Worm (Caenorhabditis elegans): ENCODE measurements around the gene C06C6.8.
"Not testable (repeated sequence)": the region's sequence is repeated elsewhere in the genome, so short reads cannot be mapped to it uniquely, and the experiment has no call there.

Gene C06C6.8

ce11 chrV:16032761-16033160 lies 35.8 kb downstream of the C06C6.8 start, which contains the start of gene T10C6.16:
T10C6.16 (minus strand) TSS chrV:16033005.
- TF ChIP-seq unc-62 (GFP tag; optimal IDR thresholded peaks at IDR 0.05) = no peak

- TF ChIP-seq unc-62 (GFP tag; optimal IDR thresholded peaks at IDR 0.05) = no peak
These were observed 36.6 kb downstream of the C06C6.8 start for ce11 chrV:16033491-16033890.

DNA sequence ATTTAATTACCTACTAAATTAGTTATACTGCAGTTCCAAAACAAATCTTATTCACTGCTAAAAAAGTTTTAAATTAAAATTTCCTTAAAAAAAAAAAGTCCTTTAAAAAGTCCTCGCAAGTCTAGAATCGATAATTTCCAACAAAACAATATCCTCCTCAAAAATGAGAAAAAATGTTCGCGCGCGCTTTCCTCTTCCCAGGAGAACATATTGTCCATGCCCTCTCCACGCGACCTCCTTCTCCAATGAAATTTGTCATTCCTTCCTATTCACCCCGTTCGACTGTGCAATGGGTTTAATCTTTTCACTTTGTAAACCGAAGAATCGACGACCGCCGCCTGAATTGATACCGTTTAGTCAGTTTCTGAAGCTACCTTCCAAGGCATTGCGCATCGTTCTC lies 39.2 kb downstream of the C06C6.8 start, which contains the start of gene T10C6.10:
T10C6.10 (plus strand) TSS at position 248 of the 400 bp plus-strand sequence.
- no peak for TF ChIP-seq unc-62 (GFP tag; optimal IDR thresholded peaks at IDR 0.05)

DNA sequence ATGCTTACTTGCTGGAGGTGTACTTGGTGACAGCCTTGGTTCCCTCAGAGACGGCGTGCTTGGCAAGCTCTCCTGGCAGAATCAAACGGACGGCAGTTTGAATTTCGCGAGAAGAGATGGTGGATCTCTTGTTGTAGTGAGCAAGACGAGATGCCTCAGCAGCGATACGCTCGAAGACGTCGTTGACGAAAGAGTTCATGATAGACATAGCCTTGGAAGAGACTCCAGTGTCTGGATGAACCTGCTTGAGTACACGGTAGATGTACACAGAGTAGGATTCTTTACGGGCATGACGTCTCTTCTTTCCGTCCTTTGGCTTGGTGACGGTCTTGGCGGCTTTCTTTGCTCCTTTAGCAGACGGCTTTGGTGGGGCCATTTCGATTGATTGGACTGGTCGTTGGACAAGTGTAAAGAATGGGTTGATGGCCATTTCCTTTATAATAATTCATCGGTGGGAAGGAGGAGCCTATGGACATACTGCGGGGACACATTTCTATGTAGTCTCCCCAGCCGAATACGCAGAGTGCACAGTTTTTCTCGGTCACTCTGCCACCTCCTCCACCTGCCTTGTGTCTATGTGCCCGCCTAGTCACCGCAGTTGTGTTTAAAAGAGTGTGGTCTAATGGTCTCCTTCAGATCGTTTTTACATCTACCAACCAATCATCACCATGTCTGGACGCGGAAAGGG lies 43.3 kb downstream of the C06C6.8 start, which contains the start of the genes his-4 and his-3:
his-4 (minus strand) TSS at position 376 of the 688 bp plus-strand sequence.
his-3 (plus strand) TSS at position 669 of the 688 bp plus-strand sequence.
- not testable (repeated sequence) for TF ChIP-seq unc-62 (GFP tag; optimal IDR thresholded peaks at IDR 0.05)

DNA sequence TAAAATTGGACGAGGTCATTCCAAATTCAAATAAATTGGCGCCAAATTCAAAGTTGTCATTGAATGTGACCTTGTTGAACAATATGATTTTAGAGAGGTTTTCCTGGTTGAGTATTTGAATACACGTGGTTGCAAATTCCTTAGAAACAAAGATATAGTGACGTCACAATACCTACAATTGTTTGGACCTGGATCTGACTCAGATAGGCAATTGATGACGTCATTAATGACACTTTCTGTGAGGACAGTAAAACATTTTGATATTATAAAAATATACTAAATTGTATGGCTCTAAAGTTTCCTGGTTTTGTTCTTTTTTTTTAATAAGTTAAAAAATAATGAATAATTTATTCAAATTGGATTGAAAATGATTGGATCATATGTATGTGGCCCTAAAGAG lies 44.5 kb downstream of the C06C6.8 start:
- no peak for TF ChIP-seq unc-62 (GFP tag; optimal IDR thresholded peaks at IDR 0.05)

DNA sequence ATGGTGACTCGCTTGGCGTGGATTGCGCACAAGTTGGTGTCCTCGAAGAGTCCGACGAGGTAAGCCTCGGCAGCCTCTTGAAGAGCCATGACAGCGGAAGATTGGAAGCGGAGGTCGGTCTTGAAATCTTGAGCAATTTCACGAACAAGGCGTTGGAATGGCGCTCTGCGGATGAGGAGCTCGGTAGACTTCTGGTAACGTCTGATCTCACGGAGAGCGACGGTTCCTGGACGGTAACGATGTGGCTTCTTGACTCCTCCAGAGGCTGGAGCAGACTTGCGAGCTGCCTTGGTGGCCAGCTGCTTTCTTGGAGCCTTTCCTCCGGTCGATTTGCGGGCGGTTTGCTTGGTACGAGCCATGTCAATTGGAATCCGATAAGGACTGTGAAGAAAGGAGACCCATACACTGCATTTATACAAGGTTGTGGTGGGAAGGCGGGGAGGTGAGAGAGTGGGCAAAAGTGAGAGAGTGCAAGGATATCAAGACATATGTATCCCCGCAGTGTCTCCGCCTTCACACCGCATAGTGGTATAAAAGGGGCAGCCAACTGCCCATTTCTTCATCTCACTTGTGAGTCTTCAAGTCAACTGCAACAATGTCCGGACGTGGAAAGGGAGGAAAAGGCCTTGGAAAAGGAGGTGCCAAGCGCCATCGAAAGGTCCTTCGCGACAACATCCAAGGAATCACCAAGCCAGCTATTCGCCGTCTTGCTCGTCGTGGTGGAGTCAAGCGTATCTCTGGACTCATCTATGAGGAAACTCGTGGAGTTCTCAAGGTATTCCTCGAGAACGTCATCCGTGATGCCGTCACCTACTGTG lies 45.2 kb downstream of the C06C6.8 start, which contains the start of the genes his-2 and his-1:
his-2 (minus strand) TSS at position 359 of the 818 bp plus-strand sequence.
his-1 (plus strand) TSS at position 596 of the 818 bp plus-strand sequence.
- not testable (repeated sequence) for TF ChIP-seq unc-62 (GFP tag; optimal IDR thresholded peaks at IDR 0.05)

DNA sequence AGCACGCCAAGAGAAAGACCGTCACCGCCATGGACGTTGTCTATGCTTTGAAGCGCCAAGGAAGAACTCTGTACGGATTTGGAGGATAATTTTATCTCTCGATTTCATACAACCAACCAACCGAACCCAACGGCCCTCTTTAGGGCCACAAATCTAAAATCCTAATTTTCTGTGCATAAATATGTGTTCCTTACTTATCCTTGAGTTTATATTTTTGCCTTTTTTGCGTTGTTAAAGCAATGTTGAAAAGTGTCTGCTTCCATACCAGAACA lies 45.7 kb downstream of the C06C6.8 start:
- TF ChIP-seq unc-62 (GFP tag; optimal IDR thresholded peaks at IDR 0.05) = no peak

DNA sequence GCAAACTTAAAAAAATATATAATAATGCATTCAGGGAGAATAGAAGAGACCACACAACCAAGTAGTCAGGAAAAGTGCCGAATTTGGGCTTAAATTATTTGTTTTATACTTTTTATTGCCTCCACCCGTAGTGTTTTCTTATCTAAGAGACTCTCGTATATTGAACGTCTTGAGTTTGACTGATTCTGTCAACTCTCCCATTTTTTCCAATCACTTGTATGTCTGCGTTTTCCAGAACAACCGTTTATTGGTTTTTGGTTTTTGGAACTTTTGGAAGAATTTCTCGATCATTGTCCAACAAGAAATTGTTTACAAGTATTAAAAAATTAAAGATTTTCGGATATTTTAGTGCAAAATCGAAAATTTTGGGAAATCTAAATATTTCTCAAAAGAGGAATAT lies 46.8 kb downstream of the C06C6.8 start:
- no peak for TF ChIP-seq unc-62 (GFP tag; optimal IDR thresholded peaks at IDR 0.05)

DNA sequence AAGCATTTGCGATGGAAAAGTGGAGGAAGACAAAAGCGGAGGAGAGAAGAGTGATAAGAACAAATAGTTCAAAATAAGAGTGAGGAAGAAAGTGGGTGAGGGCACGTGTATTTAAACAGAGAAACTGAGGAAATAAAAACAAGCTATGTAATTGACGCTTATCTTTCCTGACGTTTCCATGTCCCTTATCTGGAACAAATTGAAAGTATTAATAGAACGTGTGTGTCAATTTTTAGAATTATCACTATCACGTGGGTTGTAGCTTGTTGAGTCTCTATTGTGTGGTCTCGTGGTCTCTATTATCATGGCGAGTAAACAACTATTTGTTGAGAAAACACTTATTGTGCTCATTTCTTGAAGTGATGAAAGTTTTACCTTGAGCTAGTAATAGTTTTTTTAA lies 48.9 kb downstream of the C06C6.8 start, which contains the start of gene T10C6.15:
T10C6.15 (minus strand) TSS at position 104 of the 400 bp plus-strand sequence.
- TF ChIP-seq unc-62 (GFP tag; optimal IDR thresholded peaks at IDR 0.05) = no peak

DNA sequence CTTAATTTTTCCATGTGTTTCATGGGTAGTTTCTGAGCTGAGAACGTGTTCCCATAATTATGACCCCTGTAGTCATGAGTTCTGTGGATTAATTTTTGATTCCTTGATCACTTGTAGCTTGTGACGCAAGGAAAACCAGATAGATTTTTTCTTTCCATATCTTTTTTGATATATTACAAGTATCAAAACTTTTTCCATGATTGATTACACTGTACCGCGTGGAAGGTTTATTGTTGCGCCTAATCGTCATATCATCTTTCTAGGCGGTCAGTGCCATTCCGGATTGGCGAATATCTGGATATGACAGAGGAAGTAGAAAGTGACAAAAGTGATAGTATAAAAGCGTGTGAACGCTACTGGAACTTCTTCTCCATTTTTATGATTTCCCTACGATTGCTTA lies 49.6 kb downstream of the C06C6.8 start, which contains the start of gene ZK285.2:
ZK285.2 (plus strand) TSS at position 301 of the 400 bp plus-strand sequence.
- no peak for TF ChIP-seq unc-62 (GFP tag; optimal IDR thresholded peaks at IDR 0.05)

DNA sequence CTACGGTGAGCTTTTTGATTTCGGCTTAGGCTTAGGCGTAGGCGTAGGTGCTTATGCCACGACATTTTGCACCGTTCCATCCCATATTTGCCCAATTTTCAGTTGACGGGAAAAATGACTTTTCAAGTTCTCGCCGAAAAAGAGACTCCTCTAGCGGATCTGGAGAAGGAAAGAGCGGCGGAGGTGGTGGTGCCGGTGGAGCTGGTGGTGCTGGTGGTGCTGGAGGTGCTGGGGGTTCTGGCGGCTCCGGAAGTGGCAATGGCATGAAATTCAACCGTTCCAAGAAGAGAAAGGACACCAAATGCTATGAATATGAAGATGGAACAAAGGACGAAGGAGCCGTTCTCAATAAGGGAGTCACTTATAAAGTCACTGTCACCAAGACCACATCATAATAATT lies 50.1 kb downstream of the C06C6.8 start:
- no peak for TF ChIP-seq unc-62 (GFP tag; optimal IDR thresholded peaks at IDR 0.05)

Measured in whole organism, dauer.